Worm (Caenorhabditis elegans) whole organism, L2 larva: ENCODE results near the gene snf-5.

Experiments used
- Y55F3AM.14 ChIP-seq: fragments of 200-800 bp; sonication (Bioruptor generic); optimal IDR thresholded peaks from 2 replicates; lab custom pipeline; 2018; ENCODE audit warnings: mild to moderate bottlenecking, missing genetic modification characterization, missing compliant biosample characterization
- alr-1 ChIP-seq: fragments of 150-350 bp; optimal IDR thresholded peaks from 2 replicates; lab custom pipeline; 2014; ENCODE audit warnings: missing biosample characterization, missing genetic modification characterization
- aly-2 ChIP-seq: fragments of 150-350 bp; optimal IDR thresholded peaks from 2 replicates; lab custom pipeline; 2014; ENCODE audit warnings: missing biosample characterization, missing genetic modification characterization
- ama-1 ChIP-seq: fragments of 150-350 bp; optimal IDR thresholded peaks from 2 replicates; lab custom pipeline; 2018; ENCODE audit warnings: inconsistent platforms
- blmp-1 ChIP-seq: sonication (generic microtip); optimal IDR thresholded peaks from 2 replicates; lab custom pipeline; 2017; ENCODE audit warnings: missing genetic modification characterization, mild to moderate bottlenecking, missing compliant biosample characterization, antibody characterized with exemption, moderate library complexity; ENCODE audit not compliant: insufficient read depth
- crh-2 ChIP-seq: sonication (generic microtip); optimal IDR thresholded peaks from 2 replicates; lab custom pipeline; 2017; ENCODE audit warnings: missing biosample characterization, missing genetic modification characterization
- egl-27 ChIP-seq: sonication (generic microtip); optimal IDR thresholded peaks from 3 replicates; lab custom pipeline; 2017; ENCODE audit warnings: missing biosample characterization, missing genetic modification reagents, missing genetic modification characterization
- elt-1 ChIP-seq: fragments of 150-350 bp; optimal IDR thresholded peaks from 2 replicates; lab custom pipeline; 2014; ENCODE audit warnings: missing biosample characterization, missing genetic modification characterization
- elt-3 ChIP-seq: sonication (generic microtip); optimal IDR thresholded peaks from 2 replicates; lab custom pipeline; 2017; ENCODE audit warnings: missing biosample characterization, missing genetic modification characterization
- fos-1 ChIP-seq: fragments of 150-350 bp; optimal IDR thresholded peaks from 2 replicates; lab custom pipeline; 2014; ENCODE audit warnings: missing biosample characterization, missing genetic modification characterization
- gmeb-1 ChIP-seq: fragments of 150-350 bp; optimal IDR thresholded peaks from 2 replicates; lab custom pipeline; 2014; ENCODE audit warnings: missing biosample characterization, missing genetic modification characterization
- lin-11 ChIP-seq: fragments of 150-350 bp; sonication (generic microtip); optimal IDR thresholded peaks from 2 replicates; lab custom pipeline; 2014; ENCODE audit warnings: missing biosample characterization, missing genetic modification characterization, inconsistent platforms, mixed read lengths
- lin-13 ChIP-seq: fragments of 150-350 bp; optimal IDR thresholded peaks from 2 replicates; lab custom pipeline; 2014; ENCODE audit warnings: missing biosample characterization, missing genetic modification reagents, missing genetic modification characterization
- lin-39 ChIP-seq: fragments of 150-350 bp; optimal IDR thresholded peaks from 2 replicates; lab custom pipeline; 2014; ENCODE audit warnings: missing biosample characterization, missing genetic modification reagents, missing genetic modification characterization
- lsy-2 ChIP-seq, 2 experiments: fragments of 150-350 bp in 1 of 2; sonication (generic microtip) in 1 of 2; optimal IDR thresholded peaks; 2 replicates each; lab custom pipeline; 2014 to 2017; ENCODE audit warnings: missing biosample characterization in 2 of 2, missing genetic modification characterization in 2 of 2
- mbf-1 ChIP-seq: sonication (generic microtip); optimal IDR thresholded peaks from 2 replicates; lab custom pipeline; 2017; ENCODE audit warnings: missing biosample characterization, missing genetic modification characterization
- mdl-1 ChIP-seq, 2 experiments: fragments of 150-350 bp in 1 of 2; sonication (generic microtip) in 1 of 2; optimal IDR thresholded peaks; 2 replicates each; lab custom pipeline; 2017; ENCODE audit warnings: missing biosample characterization in 2 of 2, missing genetic modification characterization in 2 of 2
- nhr-12 ChIP-seq: fragments of 150-350 bp; optimal IDR thresholded peaks from 2 replicates; lab custom pipeline; 2014; ENCODE audit warnings: missing biosample characterization, missing genetic modification characterization
- nhr-129 ChIP-seq: fragments of 150-350 bp; optimal IDR thresholded peaks from 2 replicates; lab custom pipeline; 2014; ENCODE audit warnings: missing biosample characterization, missing genetic modification characterization
- nhr-21 ChIP-seq: fragments of 150-350 bp; optimal IDR thresholded peaks from 2 replicates; lab custom pipeline; 2014; ENCODE audit warnings: missing biosample characterization, missing genetic modification characterization
- nhr-23 ChIP-seq: fragments of 150-350 bp; optimal IDR thresholded peaks from 2 replicates; lab custom pipeline; 2014; ENCODE audit warnings: missing biosample characterization, missing genetic modification reagents, missing genetic modification characterization
- nhr-237 ChIP-seq: fragments of 150-350 bp; optimal IDR thresholded peaks from 2 replicates; lab custom pipeline; 2014; ENCODE audit warnings: missing biosample characterization, missing genetic modification characterization
- nhr-6 ChIP-seq: fragments of 150-350 bp; optimal IDR thresholded peaks from 2 replicates; lab custom pipeline; 2014; ENCODE audit warnings: missing biosample characterization, missing genetic modification characterization
- nhr-77 ChIP-seq: fragments of 150-350 bp; optimal IDR thresholded peaks from 2 replicates; lab custom pipeline; 2014; ENCODE audit warnings: missing biosample characterization, missing genetic modification characterization
- peb-1 ChIP-seq: fragments of 150-350 bp; optimal IDR thresholded peaks from 2 replicates; lab custom pipeline; 2014; ENCODE audit warnings: missing biosample characterization, missing genetic modification characterization
- sem-4 ChIP-seq: fragments of 150-350 bp; optimal IDR thresholded peaks from 2 replicates; lab custom pipeline; 2014; ENCODE audit warnings: missing biosample characterization, missing genetic modification reagents, missing genetic modification characterization
- sma-3 ChIP-seq: sonication (generic microtip); optimal IDR thresholded peaks from 2 replicates; lab custom pipeline; 2016; ENCODE audit warnings: missing genetic modification reagents, missing genetic modification characterization, missing compliant biosample characterization
- sma-9 ChIP-seq, 2 experiments: fragments of 150-350 bp in 1 of 2; sonication (generic microtip) in 1 of 2; optimal IDR thresholded peaks; 2 replicates each; lab custom pipeline; 2014 to 2016; ENCODE audit warnings: missing genetic modification characterization in 2 of 2, mild to moderate bottlenecking in 1 of 2, missing biosample characterization in 1 of 2, missing compliant biosample characterization in 1 of 2, missing genetic modification reagents in 1 of 2, moderate library complexity in 1 of 2
- unc-39 ChIP-seq: fragments of 150-350 bp; optimal IDR thresholded peaks from 2 replicates; lab custom pipeline; 2014; ENCODE audit warnings: missing biosample characterization, missing genetic modification characterization
- unc-62 ChIP-seq: fragments of 150-350 bp; optimal IDR thresholded peaks from 2 replicates; lab custom pipeline; 2014; ENCODE audit warnings: missing biosample characterization, missing genetic modification reagents, missing genetic modification characterization
- ztf-11 ChIP-seq: sonication (generic microtip); optimal IDR thresholded peaks from 2 replicates; lab custom pipeline; 2017; ENCODE audit warnings: missing biosample characterization, missing genetic modification characterization
- ztf-4 ChIP-seq: fragments of 150-350 bp; optimal IDR thresholded peaks from 2 replicates; lab custom pipeline; 2014; ENCODE audit warnings: missing biosample characterization, missing genetic modification characterization

The snf-5 gene

DNA sequence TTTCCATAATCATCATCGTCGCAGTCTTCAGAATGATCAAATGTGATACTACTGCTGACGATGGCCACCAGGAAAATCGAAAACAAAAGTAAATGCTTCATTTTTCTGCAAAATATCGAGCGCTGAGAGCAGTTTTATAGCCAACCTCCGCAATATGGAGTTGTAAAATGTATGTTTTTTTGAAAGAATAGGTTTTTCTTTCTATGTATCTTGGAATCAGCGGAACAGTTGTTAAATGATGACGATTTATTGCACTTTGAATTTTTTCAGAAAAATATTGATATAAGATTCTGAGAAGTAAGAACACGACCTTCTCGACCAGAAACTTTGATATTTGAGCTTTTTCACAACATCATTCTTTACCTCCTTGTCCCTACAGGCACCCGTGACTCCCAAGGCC lies 36.7 kb downstream of the snf-5 start, which contains the start of gene Y46G5A.23:
Gene Y46G5A.23, minus strand, starts transcription at position 101 of the 400 bp plus-strand sequence.
- TF ChIP-seq nhr-23 (tag; lab: Kevin White, UChicago), result no peak
- no peak for TF ChIP-seq mdl-1 (tag; optimal IDR thresholded peaks at IDR 0.05; lab: Kevin White, UChicago)
- no peak for TF ChIP-seq ztf-11
- no peak for TF ChIP-seq peb-1 (tag; lab: Kevin White, UChicago)
- no peak for TF ChIP-seq nhr-21 (tag; lab: Kevin White, UChicago)
- TF ChIP-seq egl-27 (tag; lab: Kevin White, UChicago), result no peak
- no peak for TF ChIP-seq unc-39
- TF ChIP-seq nhr-77 (tag; lab: Kevin White, UChicago), result no peak
- TF ChIP-seq gmeb-1, result no peak
- TF ChIP-seq Y55F3AM.14 (GFP tag; lab: Kevin White, UChicago), result no peak
- TF ChIP-seq lsy-2 (tag; optimal IDR thresholded peaks at IDR 0.05; lab: Kevin White, UChicago), result no peak
- TF ChIP-seq nhr-237 (tag; lab: Kevin White, UChicago), result no peak
- no peak for TF ChIP-seq lin-11 (tag; lab: Kevin White, UChicago)
- no peak for TF ChIP-seq sma-3 (GFP tag; lab: Kevin White, UChicago)
- TF ChIP-seq elt-3 (tag; lab: Kevin White, UChicago), result no peak
- no peak for TF ChIP-seq aly-2 (tag; lab: Kevin White, UChicago)

- TF ChIP-seq sma-3 (GFP tag; lab: Kevin White, UChicago) (no peak), ztf-11 (no peak), egl-27 (tag; lab: Kevin White, UChicago) (no peak)
These were observed 38.8 kb downstream of the snf-5 start, which contains the start of gene Y46G5A.38 for ce11 chrII:12826752-12827151. Y46G5A.38 (plus strand) TSS chrII:12827052.

DNA sequence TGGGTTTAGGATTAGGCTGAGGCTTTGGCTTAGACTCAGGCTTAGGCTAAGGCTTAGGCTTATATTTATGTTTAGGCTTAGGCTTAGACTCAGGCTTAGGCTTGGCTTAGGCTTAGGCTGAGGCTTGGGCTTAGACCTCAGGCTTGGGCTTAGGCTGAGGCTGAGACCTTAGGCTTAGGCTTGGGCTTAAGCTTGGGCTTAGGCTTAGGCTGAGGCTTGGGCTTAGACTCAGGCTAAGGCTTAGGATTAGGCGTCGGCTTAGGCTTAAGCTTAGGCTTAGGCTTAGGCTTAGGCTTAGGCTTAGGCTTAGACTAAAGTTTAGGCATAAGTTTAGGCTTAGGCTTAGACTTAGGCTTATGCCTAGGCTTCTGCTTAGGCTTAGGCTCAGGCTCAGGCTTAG lies 41.1 kb downstream of the snf-5 start:
- TF ChIP-seq lin-39 (no peak), nhr-129 (tag; lab: Kevin White, UChicago) (no peak), blmp-1 (tag; lab: Kevin White, UChicago) (no peak), nhr-12 (tag; lab: Kevin White, UChicago) (no peak), nhr-21 (tag; lab: Kevin White, UChicago) (no peak)
- TF ChIP-seq, all 48 proteins: peak for 0

- TF ChIP-seq ztf-4 (tag; lab: Kevin White, UChicago) (no peak), lin-13 (GFP tag; lab: Kevin White, UChicago) (no peak), nhr-77 (tag; lab: Kevin White, UChicago) (no peak), ztf-11 (no peak), nhr-21 (tag; lab: Kevin White, UChicago) (no peak), nhr-23 (tag; lab: Kevin White, UChicago) (no peak), sem-4 (tag; lab: Kevin White, UChicago) (no peak), fos-1 (tag; lab: Kevin White, UChicago) (peak; percentile 59), sma-9 (GFP tag; optimal IDR thresholded peaks at IDR 0.05; lab: Kevin White, UChicago) (peak; percentile 21), sma-9 (tag; optimal IDR thresholded peaks at IDR 0.05; lab: Kevin White, UChicago) (no peak), crh-2 (tag; lab: Kevin White, UChicago) (peak; percentile 8), unc-62 (GFP tag; lab: Kevin White, UChicago) (no peak), nhr-6 (tag; lab: Kevin White, UChicago) (no peak), nhr-129 (tag; lab: Kevin White, UChicago) (no peak), blmp-1 (tag; lab: Kevin White, UChicago) (no peak), sma-3 (GFP tag; lab: Kevin White, UChicago) (no peak), alr-1 (no peak), elt-1 (tag; lab: Kevin White, UChicago) (no peak), mbf-1 (tag; lab: Kevin White, UChicago) (no peak)
- TF ChIP-seq, all 48 proteins: peak for 3
These were observed 42.1 kb downstream of the snf-5 start, which contains the start of gene Y46G5A.36 for ce11 chrII:12823437-12823836. Y46G5A.36 (plus strand) TSS chrII:12823679.

DNA sequence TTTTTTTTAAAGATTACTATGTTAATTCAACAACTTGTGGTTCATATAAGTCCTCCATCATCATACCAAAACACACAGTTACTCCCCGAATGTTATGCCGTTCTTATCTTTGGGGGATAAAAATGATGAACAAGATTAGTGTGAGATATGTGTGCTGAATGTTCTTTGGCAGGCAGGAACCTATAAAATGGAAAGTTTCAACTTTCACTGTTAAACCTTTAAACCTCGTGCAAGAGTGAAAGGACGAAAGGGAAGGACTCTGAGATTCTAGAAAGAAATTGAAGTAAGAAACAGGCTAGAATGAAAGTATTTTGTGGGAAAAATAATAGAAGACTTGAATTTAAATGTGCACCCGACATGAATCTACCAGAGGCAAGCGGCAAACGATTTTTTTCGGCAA lies 45.6 kb downstream of the snf-5 start:
- TF ChIP-seq ama-1 (lab: Kevin White, UChicago) (no peak), aly-2 (tag; lab: Kevin White, UChicago) (no peak), blmp-1 (tag; lab: Kevin White, UChicago) (peak; percentile 80)
